Worm (Caenorhabditis elegans): ENCODE data around the gene ifb-2.

ifb-2 gene

ce11 chrII:5708154-5708553 is 41.8 kb upstream of the ifb-2 start:
- TF ChIP-seq unc-39 (tag; optimal IDR thresholded peaks at IDR 0.05) (no peak), skn-1 (tag; optimal IDR thresholded peaks at IDR 0.05) (no peak), sem-4 (tag; optimal IDR thresholded peaks at IDR 0.05) (peak; percentile 38), snpc-4 (tag; optimal IDR thresholded peaks at IDR 0.05) (no peak), gmeb-1 (tag; optimal IDR thresholded peaks at IDR 0.05) (no peak), mdl-1 (tag; optimal IDR thresholded peaks at IDR 0.05) (no peak), C34F6.9 (tag; optimal IDR thresholded peaks at IDR 0.05) (peak; percentile 28), unc-55 (GFP tag; optimal IDR thresholded peaks at IDR 0.05) (peak; percentile 28), R02D3.7 (tag; optimal IDR thresholded peaks at IDR 0.05) (no peak), nhr-25 (tag; optimal IDR thresholded peaks at IDR 0.05) (no peak), lin-39 (tag; optimal IDR thresholded peaks at IDR 0.05) (no peak), sma-9 (GFP tag; optimal IDR thresholded peaks at IDR 0.05) (no peak), sma-9 (tag; optimal IDR thresholded peaks at IDR 0.05) (no peak), lsy-2 (tag; optimal IDR thresholded peaks at IDR 0.05) (peak in 1 of 2 experiments; percentile 19)

- TF ChIP-seq Y55F3AM.14 (GFP tag; optimal IDR thresholded peaks at IDR 0.05) (no peak), nhr-10 (tag; optimal IDR thresholded peaks at IDR 0.05) (no peak), R02D3.7 (tag; optimal IDR thresholded peaks at IDR 0.05) (no peak), nhr-11 (tag; optimal IDR thresholded peaks at IDR 0.05) (no peak), ceh-82 (tag; optimal IDR thresholded peaks at IDR 0.05) (no peak), nhr-12 (tag; optimal IDR thresholded peaks at IDR 0.05) (no peak), blmp-1 (tag; optimal IDR thresholded peaks at IDR 0.05; ENCODE audit: insufficient read depth) (no peak), unc-62 (GFP tag; optimal IDR thresholded peaks at IDR 0.05) (no peak), F13H6.1 (tag; optimal IDR thresholded peaks at IDR 0.05) (no peak), gmeb-1 (tag; optimal IDR thresholded peaks at IDR 0.05) (no peak), unc-39 (tag; optimal IDR thresholded peaks at IDR 0.05) (no peak), peb-1 (tag; optimal IDR thresholded peaks at IDR 0.05) (no peak), nhr-25 (tag; optimal IDR thresholded peaks at IDR 0.05) (no peak), alr-1 (tag; optimal IDR thresholded peaks at IDR 0.05) (no peak), nhr-237 (tag; optimal IDR thresholded peaks at IDR 0.05) (no peak), nhr-129 (tag; optimal IDR thresholded peaks at IDR 0.05) (no peak), aly-2 (tag; optimal IDR thresholded peaks at IDR 0.05) (no peak), lin-11 (tag; optimal IDR thresholded peaks at IDR 0.05) (no peak)
These were observed 39.2 kb upstream of the ifb-2 start for ce11 chrII:5710835-5711234.

- TF ChIP-seq nhr-21 (tag; optimal IDR thresholded peaks at IDR 0.05): peak; percentile 14
- TF ChIP-seq peb-1 (tag; optimal IDR thresholded peaks at IDR 0.05): no peak
These were observed 37.9 kb upstream of the ifb-2 start for ce11 chrII:5712126-5712525.

ce11 chrII:5714807-5715206 is 35.2 kb upstream of the ifb-2 start, which contains the start of the genes tiar-1 and lelo-4:
Gene tiar-1, minus strand, starts transcription at chrII:5714823.
Gene lelo-4, plus strand, starts transcription at chrII:5714924.
- TF ChIP-seq mbf-1 (tag; optimal IDR thresholded peaks at IDR 0.05) (no peak), sma-9 (GFP tag; optimal IDR thresholded peaks at IDR 0.05) (peak; percentile 52), sma-9 (tag; optimal IDR thresholded peaks at IDR 0.05) (no peak), skn-1 (tag; optimal IDR thresholded peaks at IDR 0.05) (no peak), blmp-1 (tag; optimal IDR thresholded peaks at IDR 0.05; ENCODE audit: insufficient read depth) (no peak), fos-1 (tag; optimal IDR thresholded peaks at IDR 0.05) (peak; percentile 24), gmeb-1 (tag; optimal IDR thresholded peaks at IDR 0.05) (peak; percentile 84), nhr-129 (tag; optimal IDR thresholded peaks at IDR 0.05) (peak; percentile 76), nhr-21 (tag; optimal IDR thresholded peaks at IDR 0.05) (peak; percentile 8), ZK546.5 (tag; optimal IDR thresholded peaks at IDR 0.05) (peak; percentile 86), ceh-82 (tag; optimal IDR thresholded peaks at IDR 0.05) (no peak), snpc-4 (tag; optimal IDR thresholded peaks at IDR 0.05) (peak; percentile 72), lin-11 (tag; optimal IDR thresholded peaks at IDR 0.05) (peak; percentile 76), elt-1 (tag; optimal IDR thresholded peaks at IDR 0.05) (no peak), C34F6.9 (tag; optimal IDR thresholded peaks at IDR 0.05) (peak; percentile 84), nhr-10 (tag; optimal IDR thresholded peaks at IDR 0.05) (no peak), lin-39 (tag; optimal IDR thresholded peaks at IDR 0.05) (no peak), mdl-1 (tag; optimal IDR thresholded peaks at IDR 0.05) (no peak), aly-2 (tag; optimal IDR thresholded peaks at IDR 0.05) (no peak), Y55F3AM.14 (GFP tag; optimal IDR thresholded peaks at IDR 0.05) (no peak), R02D3.7 (tag; optimal IDR thresholded peaks at IDR 0.05) (no peak), nhr-6 (tag; optimal IDR thresholded peaks at IDR 0.05) (no peak), ztf-4 (tag; optimal IDR thresholded peaks at IDR 0.05) (peak; percentile 57), crh-2 (tag; optimal IDR thresholded peaks at IDR 0.05) (peak; percentile 86), F13H6.1 (tag; optimal IDR thresholded peaks at IDR 0.05) (peak; percentile 38), unc-62 (GFP tag; optimal IDR thresholded peaks at IDR 0.05) (no peak), unc-39 (tag; optimal IDR thresholded peaks at IDR 0.05) (no peak), zag-1 (tag; optimal IDR thresholded peaks at IDR 0.05) (no peak), mab-5 (tag; optimal IDR thresholded peaks at IDR 0.05) (no peak), ceh-16 (tag; optimal IDR thresholded peaks at IDR 0.05) (no peak), sem-4 (tag; optimal IDR thresholded peaks at IDR 0.05) (peak; percentile 69), nhr-77 (tag; optimal IDR thresholded peaks at IDR 0.05) (no peak), elt-3 (tag; optimal IDR thresholded peaks at IDR 0.05) (no peak), peb-1 (tag; optimal IDR thresholded peaks at IDR 0.05) (no peak), dmd-4 (tag; optimal IDR thresholded peaks at IDR 0.05) (no peak), alr-1 (tag; optimal IDR thresholded peaks at IDR 0.05) (no peak), nhr-11 (tag; optimal IDR thresholded peaks at IDR 0.05) (no peak), ztf-11 (tag; optimal IDR thresholded peaks at IDR 0.05) (no peak), sma-3 (GFP tag; optimal IDR thresholded peaks at IDR 0.05) (peak; percentile 53), nhr-25 (tag; optimal IDR thresholded peaks at IDR 0.05) (peak; percentile 63), nhr-23 (tag; optimal IDR thresholded peaks at IDR 0.05) (no peak), nhr-12 (tag; optimal IDR thresholded peaks at IDR 0.05) (no peak)
